Worm (Caenorhabditis elegans) whole organism, L1 larva: ENCODE data around the gene ephx-1.

Experiments used
- C34B4.2 ChIP-seq: sonication (generic microtip); optimal IDR thresholded peaks from 2 replicates; lab custom pipeline; 2017; ENCODE audit warnings: mild to moderate bottlenecking, missing genetic modification characterization, missing compliant biosample characterization
- F16B12.6 ChIP-seq: fragments of 150-350 bp; optimal IDR thresholded peaks from 2 replicates; lab custom pipeline; 2014; ENCODE audit warnings: missing biosample characterization, missing genetic modification characterization
- ama-1 ChIP-seq: fragments of 150-350 bp; optimal IDR thresholded peaks from 2 replicates; lab custom pipeline; 2014
- blmp-1 ChIP-seq: fragments of 150-350 bp; optimal IDR thresholded peaks from 2 replicates; lab custom pipeline; 2014; ENCODE audit warnings: missing biosample characterization, missing genetic modification characterization
- ceh-88 ChIP-seq: fragments of 200-800 bp; sonication (Bioruptor generic); IDR thresholded peaks from 2 replicates; pipeline ENCODE4 v1.3.6; 2022; ENCODE audit warnings: missing genetic modification characterization, missing compliant biosample characterization
- efl-1 ChIP-seq, 4 experiments: fragments of 150-350 bp; optimal IDR thresholded peaks in 3 of 4; peaks in 1 of 4; 1 replicate in 1 of 4; 2 replicates in 3 of 4; lab custom pipeline; 2014; ENCODE audit warnings: missing biosample characterization in 2 of 4, missing genetic modification characterization in 2 of 4, missing genetic modification reagents in 2 of 4
- elt-2 ChIP-seq: sonication (generic microtip); optimal IDR thresholded peaks from 2 replicates; lab custom pipeline; 2016; ENCODE audit warnings: missing genetic modification characterization, mild to moderate bottlenecking, inconsistent platforms, missing compliant biosample characterization, missing genetic modification reagents
- elt-3 ChIP-seq, 6 experiments: fragments of 150-350 bp in 1 of 6; sonication (generic microtip); optimal IDR thresholded peaks; 2 replicates each; lab custom pipeline; 2017 to 2018; ENCODE audit warnings: missing biosample characterization in 6 of 6, missing genetic modification characterization in 6 of 6, inconsistent platforms in 1 of 6
- ets-5 ChIP-seq: fragments of 200-800 bp; sonication (Bioruptor generic); IDR thresholded peaks from 2 replicates; pipeline ENCODE4 v1.3.6; 2022; ENCODE audit warnings: missing genetic modification characterization, missing compliant biosample characterization
- fkh-10 ChIP-seq: sonication (generic microtip); optimal IDR thresholded peaks from 2 replicates; lab custom pipeline; 2017; ENCODE audit warnings: missing biosample characterization, missing genetic modification reagents, missing genetic modification characterization
- fkh-4 ChIP-seq: sonication (generic microtip); optimal IDR thresholded peaks from 2 replicates; lab custom pipeline; 2016; ENCODE audit warnings: missing compliant biosample characterization, missing genetic modification characterization, borderline replicate concordance
- lin-13 ChIP-seq: fragments of 150-350 bp; optimal IDR thresholded peaks from 2 replicates; lab custom pipeline; 2014; ENCODE audit warnings: missing biosample characterization, missing genetic modification reagents, missing genetic modification characterization
- lin-14 ChIP-seq: fragments of 200-800 bp; sonication (Bioruptor generic); optimal IDR thresholded peaks from 2 replicates; lab custom pipeline; 2018; ENCODE audit warnings: mild to moderate bottlenecking, missing genetic modification characterization, moderate library complexity, missing compliant biosample characterization
- lir-3 ChIP-seq: sonication (generic microtip); optimal IDR thresholded peaks from 2 replicates; lab custom pipeline; 2016; ENCODE audit warnings: mild to moderate bottlenecking, missing genetic modification characterization, moderate library complexity, missing compliant biosample characterization; ENCODE audit not compliant: poor library complexity
- mdl-1 ChIP-seq, 2 experiments: fragments of 150-350 bp; optimal IDR thresholded peaks; 2 replicates each; lab custom pipeline; 2014 to 2017; ENCODE audit warnings: missing biosample characterization in 2 of 2, missing genetic modification characterization in 2 of 2, inconsistent platforms in 1 of 2
- mef-2 ChIP-seq: fragments of 150-350 bp; optimal IDR thresholded peaks from 2 replicates; lab custom pipeline; 2014; ENCODE audit warnings: missing biosample characterization, missing genetic modification characterization
- nhr-11 ChIP-seq: fragments of 150-350 bp; optimal IDR thresholded peaks from 2 replicates; lab custom pipeline; 2014; ENCODE audit warnings: missing biosample characterization, missing genetic modification characterization
- nhr-12 ChIP-seq: sonication (generic microtip); optimal IDR thresholded peaks from 2 replicates; lab custom pipeline; 2017; ENCODE audit warnings: missing biosample characterization, missing genetic modification characterization
- nhr-19 ChIP-seq: fragments of 200-800 bp; sonication (Bioruptor generic); conservative IDR thresholded peaks from 2 replicates; pipeline ENCODE4 v1.3.6; 2022; ENCODE audit warnings: missing genetic modification characterization, missing compliant biosample characterization
- nhr-20 ChIP-seq: sonication (generic microtip); optimal IDR thresholded peaks from 2 replicates; lab custom pipeline; 2016; ENCODE audit warnings: mild to moderate bottlenecking, missing genetic modification characterization, missing compliant biosample characterization
- nhr-47 ChIP-seq: sonication (generic microtip); optimal IDR thresholded peaks from 2 replicates; lab custom pipeline; 2016; ENCODE audit warnings: mild to moderate bottlenecking, missing genetic modification characterization, moderate library complexity, missing compliant biosample characterization
- nhr-76 ChIP-seq: sonication (generic microtip); optimal IDR thresholded peaks from 2 replicates; lab custom pipeline; 2017; ENCODE audit warnings: missing biosample characterization, missing genetic modification characterization
- nhr-90 ChIP-seq: sonication (generic microtip); optimal IDR thresholded peaks from 2 replicates; lab custom pipeline; 2016; ENCODE audit warnings: mild to moderate bottlenecking, missing genetic modification characterization, missing compliant biosample characterization; ENCODE audit not compliant: poor library complexity
- pag-3 ChIP-seq: sonication (generic microtip); optimal IDR thresholded peaks from 2 replicates; lab custom pipeline; 2017; ENCODE audit warnings: missing genetic modification characterization, mild to moderate bottlenecking, missing compliant biosample characterization, antibody characterized with exemption, borderline replicate concordance; ENCODE audit not compliant: insufficient read depth
- skn-1 ChIP-seq: fragments of 150-350 bp; optimal IDR thresholded peaks from 2 replicates; lab custom pipeline; 2014; ENCODE audit warnings: missing biosample characterization, missing genetic modification characterization
- snpc-4 ChIP-seq: fragments of 150-350 bp; optimal IDR thresholded peaks from 2 replicates; lab custom pipeline; 2014; ENCODE audit warnings: missing biosample characterization, missing genetic modification characterization
- snu-23 ChIP-seq: sonication (generic microtip); optimal IDR thresholded peaks from 2 replicates; lab custom pipeline; 2016; ENCODE audit warnings: missing genetic modification characterization, missing compliant biosample characterization
- sptf-1 ChIP-seq: fragments of 150-350 bp; optimal IDR thresholded peaks from 2 replicates; lab custom pipeline; 2014; ENCODE audit warnings: missing biosample characterization, missing genetic modification characterization
- tbx-2 ChIP-seq: sonication (generic microtip); optimal IDR thresholded peaks from 2 replicates; lab custom pipeline; 2016; ENCODE audit warnings: missing genetic modification characterization, missing compliant biosample characterization
- unc-130 ChIP-seq: fragments of 150-350 bp; optimal IDR thresholded peaks from 2 replicates; lab custom pipeline; 2017; ENCODE audit warnings: missing biosample characterization, missing genetic modification characterization, inconsistent platforms
- unc-62 ChIP-seq: fragments of 150-350 bp; optimal IDR thresholded peaks from 2 replicates; lab custom pipeline; 2014; ENCODE audit warnings: missing biosample characterization, missing genetic modification reagents, missing genetic modification characterization
- zip-4 ChIP-seq: fragments of 200-800 bp; sonication (Bioruptor generic); optimal IDR thresholded peaks from 2 replicates; lab custom pipeline; 2018; ENCODE audit warnings: mild to moderate bottlenecking, missing genetic modification characterization, moderate library complexity, missing compliant biosample characterization
- ztf-4 ChIP-seq: fragments of 150-350 bp; optimal IDR thresholded peaks from 2 replicates; lab custom pipeline; 2014; ENCODE audit warnings: missing biosample characterization, missing genetic modification characterization

The ephx-1 gene

ce11 chrII:4002134-4002533 lies 2.6 kb upstream of the ephx-1 start:
- TF ChIP-seq snpc-4 (no peak), sptf-1 (no peak), unc-130 (tag; lab: Kevin White, UChicago) (no peak), efl-1 (optimal IDR thresholded peaks at IDR 0.05; lab: Kevin White, UChicago) (no peak), efl-1 (GFP tag; optimal IDR thresholded peaks at IDR 0.05 in 1 of 2; lab: Kevin White, UChicago) (peak in 1 of 2 experiments; percentile 76), tbx-2 (no peak), ztf-4 (tag; lab: Kevin White, UChicago) (no peak), zip-4 (no peak), nhr-19 (no peak), ceh-88 (GFP tag; lab: Robert Waterston, UW) (no peak), fkh-4 (tag; lab: Kevin White, UChicago) (no peak), ets-5 (GFP tag; lab: Robert Waterston, UW) (no peak), lin-14 (GFP tag; lab: Kevin White, UChicago) (peak; percentile 29), F16B12.6 (tag; lab: Kevin White, UChicago) (no peak), snu-23 (no peak), skn-1 (tag; lab: Kevin White, UChicago) (no peak), mef-2 (tag; lab: Kevin White, UChicago) (no peak)
- TF ChIP-seq, all 84 proteins: peak for 2

DNA sequence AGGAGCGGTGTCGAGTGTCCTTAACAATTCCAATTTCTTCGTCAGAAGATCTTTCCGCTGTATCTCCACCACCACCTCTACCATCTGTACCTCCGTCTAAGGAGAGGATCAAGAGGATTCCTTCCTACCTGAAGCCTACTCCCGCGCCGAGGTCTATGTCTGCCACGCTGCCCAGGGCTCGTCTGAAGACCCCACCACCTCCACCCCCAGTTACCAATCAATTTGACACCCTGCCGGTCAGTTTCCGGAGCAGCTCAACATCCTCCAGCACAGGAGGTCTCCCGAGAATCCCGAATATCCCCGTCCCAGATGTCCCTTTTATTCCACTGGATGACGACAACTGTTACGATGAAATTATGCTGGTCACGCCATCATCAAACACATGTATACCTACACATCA lies 3.3 kb downstream of the ephx-1 start:
- TF ChIP-seq snu-23 (no peak), nhr-12 (tag; lab: Kevin White, UChicago) (no peak), elt-3 (tag; optimal IDR thresholded peaks at IDR 0.05; lab: Kevin White, UChicago) (no peak), lin-13 (GFP tag; lab: Kevin White, UChicago) (no peak), nhr-11 (tag; lab: Kevin White, UChicago) (no peak), snpc-4 (no peak), nhr-90 (tag; lab: Kevin White, UChicago) (no peak), ama-1 (no peak), blmp-1 (no peak), skn-1 (tag; lab: Kevin White, UChicago) (no peak), C34B4.2 (tag; lab: Kevin White, UChicago) (no peak)

- peak in 1 of 6 experiments; percentile 70 for TF ChIP-seq elt-3 (tag; optimal IDR thresholded peaks at IDR 0.05; lab: Kevin White, UChicago)
- TF ChIP-seq elt-2 (tag; lab: Kevin White, UChicago) = peak; percentile 68
- peak; percentile 2 for TF ChIP-seq nhr-20
- TF ChIP-seq nhr-11 (tag; lab: Kevin White, UChicago) = no peak
- TF ChIP-seq, all 84 proteins: peak for 3
Observed at ce11 chrII:4011518-4011917, 6.8 kb downstream of the ephx-1 start.

DNA sequence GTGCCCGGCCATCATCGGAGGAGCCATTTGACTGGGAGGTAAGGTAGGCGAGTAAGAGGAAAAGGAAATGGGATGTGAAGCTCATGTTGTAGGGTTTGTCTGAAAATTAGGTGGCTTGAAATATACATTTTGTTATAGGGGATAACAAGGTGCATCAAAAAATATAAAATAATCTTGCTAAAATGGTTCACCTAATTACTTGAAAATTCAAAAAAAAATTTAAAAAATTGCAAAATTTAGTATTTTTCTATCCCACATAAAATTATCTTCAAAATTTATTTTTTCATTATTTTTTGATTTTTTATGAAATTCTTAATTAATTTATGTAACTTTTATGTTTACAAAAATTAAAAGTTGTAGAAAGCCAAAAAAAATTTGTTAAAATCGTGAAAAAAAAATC lies 13.9 kb downstream of the ephx-1 start, which contains the start of gene K07D4.6:
Gene K07D4.6, minus strand, starts transcription at position 101 of the 400 bp plus-strand sequence.
- TF ChIP-seq pag-3 (tag; lab: Kevin White, UChicago) = no peak
- no peak for TF ChIP-seq efl-1 (optimal IDR thresholded peaks at IDR 0.05; lab: Kevin White, UChicago)
- peak in 1 of 2 experiments; percentile 20 for TF ChIP-seq efl-1 (GFP tag; optimal IDR thresholded peaks at IDR 0.05 in 1 of 2; lab: Kevin White, UChicago)

ce11 chrII:4025462-4025861 lies 20.7 kb downstream of the ephx-1 start, which contains the start of gene K07D4.5:
TSS of gene K07D4.5 (minus strand) at chrII:4025562.
- no peak for TF ChIP-seq unc-62 (GFP tag; lab: Kevin White, UChicago)
- TF ChIP-seq, all 84 proteins: peak for 0

ce11 chrII:4028276-4028675 lies 23.6 kb downstream of the ephx-1 start, which contains the start of gene K07D4.9:
TSS of gene K07D4.9 (plus strand) at chrII:4028576.
- TF ChIP-seq lir-3 (no peak), nhr-76 (tag; lab: Kevin White, UChicago) (no peak), nhr-47 (tag; lab: Kevin White, UChicago) (no peak), mdl-1 (tag; optimal IDR thresholded peaks at IDR 0.05; lab: Kevin White, UChicago) (no peak), ets-5 (GFP tag; lab: Robert Waterston, UW) (no peak), fkh-10 (no peak)
